Worm (Caenorhabditis elegans) whole organism, L2 larva: Measurements from ENCODE around the gene pgm-2.
A peak's percentile ranks its signal among the peaks of the same experiment; 100 is the strongest.
"Not testable (repeated sequence)": the region's sequence is repeated elsewhere in the genome, so short reads cannot be mapped to it uniquely, and the experiment has no call there.

Source experiments
- C34F6.9 ChIP-seq: fragments of 150-350 bp; optimal IDR thresholded peaks from 2 replicates; lab custom pipeline; 2014; ENCODE audit warnings: missing biosample characterization, missing genetic modification characterization
- F13H6.1 ChIP-seq: sonication (generic microtip); optimal IDR thresholded peaks from 2 replicates; lab custom pipeline; 2016; ENCODE audit warnings: missing genetic modification characterization, missing compliant biosample characterization
- ZK546.5 ChIP-seq: sonication (generic microtip); optimal IDR thresholded peaks from 2 replicates; lab custom pipeline; 2017; ENCODE audit warnings: missing biosample characterization, missing genetic modification characterization
- blmp-1 ChIP-seq: sonication (generic microtip); optimal IDR thresholded peaks from 2 replicates; lab custom pipeline; 2017; ENCODE audit warnings: missing genetic modification characterization, mild to moderate bottlenecking, missing compliant biosample characterization, antibody characterized with exemption, moderate library complexity; ENCODE audit not compliant: insufficient read depth
- ceh-16 ChIP-seq: fragments of 150-350 bp; optimal IDR thresholded peaks from 2 replicates; lab custom pipeline; 2014; ENCODE audit warnings: missing biosample characterization, missing genetic modification characterization
- crh-2 ChIP-seq: sonication (generic microtip); optimal IDR thresholded peaks from 2 replicates; lab custom pipeline; 2017; ENCODE audit warnings: missing biosample characterization, missing genetic modification characterization
- elt-1 ChIP-seq: fragments of 150-350 bp; optimal IDR thresholded peaks from 2 replicates; lab custom pipeline; 2014; ENCODE audit warnings: missing biosample characterization, missing genetic modification characterization
- fos-1 ChIP-seq: fragments of 150-350 bp; optimal IDR thresholded peaks from 2 replicates; lab custom pipeline; 2014; ENCODE audit warnings: missing biosample characterization, missing genetic modification characterization
- gmeb-1 ChIP-seq: fragments of 150-350 bp; optimal IDR thresholded peaks from 2 replicates; lab custom pipeline; 2014; ENCODE audit warnings: missing biosample characterization, missing genetic modification characterization
- lin-11 ChIP-seq: fragments of 150-350 bp; sonication (generic microtip); optimal IDR thresholded peaks from 2 replicates; lab custom pipeline; 2014; ENCODE audit warnings: missing biosample characterization, missing genetic modification characterization, inconsistent platforms, mixed read lengths
- lin-13 ChIP-seq: fragments of 150-350 bp; optimal IDR thresholded peaks from 2 replicates; lab custom pipeline; 2014; ENCODE audit warnings: missing biosample characterization, missing genetic modification reagents, missing genetic modification characterization
- lsy-2 ChIP-seq, 2 experiments: fragments of 150-350 bp in 1 of 2; sonication (generic microtip) in 1 of 2; optimal IDR thresholded peaks; 2 replicates each; lab custom pipeline; 2014 to 2017; ENCODE audit warnings: missing biosample characterization in 2 of 2, missing genetic modification characterization in 2 of 2
- mbf-1 ChIP-seq: sonication (generic microtip); optimal IDR thresholded peaks from 2 replicates; lab custom pipeline; 2017; ENCODE audit warnings: missing biosample characterization, missing genetic modification characterization
- nhr-10 ChIP-seq: sonication (generic microtip); optimal IDR thresholded peaks from 2 replicates; lab custom pipeline; 2017; ENCODE audit warnings: missing biosample characterization, missing genetic modification characterization
- nhr-129 ChIP-seq: fragments of 150-350 bp; optimal IDR thresholded peaks from 2 replicates; lab custom pipeline; 2014; ENCODE audit warnings: missing biosample characterization, missing genetic modification characterization
- nhr-21 ChIP-seq: fragments of 150-350 bp; optimal IDR thresholded peaks from 2 replicates; lab custom pipeline; 2014; ENCODE audit warnings: missing biosample characterization, missing genetic modification characterization
- nhr-23 ChIP-seq: fragments of 150-350 bp; optimal IDR thresholded peaks from 2 replicates; lab custom pipeline; 2014; ENCODE audit warnings: missing biosample characterization, missing genetic modification reagents, missing genetic modification characterization
- nhr-237 ChIP-seq: fragments of 150-350 bp; optimal IDR thresholded peaks from 2 replicates; lab custom pipeline; 2014; ENCODE audit warnings: missing biosample characterization, missing genetic modification characterization
- nhr-6 ChIP-seq: fragments of 150-350 bp; optimal IDR thresholded peaks from 2 replicates; lab custom pipeline; 2014; ENCODE audit warnings: missing biosample characterization, missing genetic modification characterization
- sem-4 ChIP-seq: fragments of 150-350 bp; optimal IDR thresholded peaks from 2 replicates; lab custom pipeline; 2014; ENCODE audit warnings: missing biosample characterization, missing genetic modification reagents, missing genetic modification characterization
- skn-1 ChIP-seq: sonication (generic microtip); optimal IDR thresholded peaks from 2 replicates; lab custom pipeline; 2017; ENCODE audit warnings: missing biosample characterization, missing genetic modification characterization
- sma-3 ChIP-seq: sonication (generic microtip); optimal IDR thresholded peaks from 2 replicates; lab custom pipeline; 2016; ENCODE audit warnings: missing genetic modification reagents, missing genetic modification characterization, missing compliant biosample characterization
- sma-9 ChIP-seq, 2 experiments: fragments of 150-350 bp in 1 of 2; sonication (generic microtip) in 1 of 2; optimal IDR thresholded peaks; 2 replicates each; lab custom pipeline; 2014 to 2016; ENCODE audit warnings: missing genetic modification characterization in 2 of 2, mild to moderate bottlenecking in 1 of 2, missing biosample characterization in 1 of 2, missing compliant biosample characterization in 1 of 2, missing genetic modification reagents in 1 of 2, moderate library complexity in 1 of 2
- snpc-4 ChIP-seq: fragments of 150-350 bp; optimal IDR thresholded peaks from 2 replicates; lab custom pipeline; 2014; ENCODE audit warnings: missing biosample characterization, missing genetic modification characterization
- unc-39 ChIP-seq: fragments of 150-350 bp; optimal IDR thresholded peaks from 2 replicates; lab custom pipeline; 2014; ENCODE audit warnings: missing biosample characterization, missing genetic modification characterization
- unc-55 ChIP-seq: fragments of 150-350 bp; sonication (generic microtip); optimal IDR thresholded peaks from 3 replicates; lab custom pipeline; 2014; ENCODE audit warnings: missing biosample characterization, missing genetic modification reagents, missing genetic modification characterization
- unc-62 ChIP-seq: fragments of 150-350 bp; optimal IDR thresholded peaks from 2 replicates; lab custom pipeline; 2014; ENCODE audit warnings: missing biosample characterization, missing genetic modification reagents, missing genetic modification characterization
- ztf-11 ChIP-seq: sonication (generic microtip); optimal IDR thresholded peaks from 2 replicates; lab custom pipeline; 2017; ENCODE audit warnings: missing biosample characterization, missing genetic modification characterization
- ztf-4 ChIP-seq: fragments of 150-350 bp; optimal IDR thresholded peaks from 2 replicates; lab custom pipeline; 2014; ENCODE audit warnings: missing biosample characterization, missing genetic modification characterization

Gene pgm-2

ce11 chrIII:13277881-13278500, 21.2 kb upstream of the pgm-2 start:
- TF ChIP-seq nhr-21 (tag; lab: Kevin White, UChicago) (no peak), unc-55 (GFP tag; lab: Kevin White, UChicago) (peak; percentile 25), C34F6.9 (tag; lab: Kevin White, UChicago) (peak; percentile 9)

ce11 chrIII:13285421-13285820, 13.8 kb upstream of the pgm-2 start, which contains the start of gene F56A8.8:
Gene F56A8.8, plus strand, starts transcription at chrIII:13285721.
- TF ChIP-seq lsy-2 (tag; optimal IDR thresholded peaks at IDR 0.05; lab: Kevin White, UChicago) (no peak), skn-1 (tag; lab: Kevin White, UChicago) (no peak), ztf-11 (no peak), ztf-4 (no peak), nhr-237 (tag; lab: Kevin White, UChicago) (no peak)

ce11 chrIII:13292971-13293514, 6.1 kb upstream of the pgm-2 start, which contains the start of gene set-25:
Gene set-25, minus strand, starts transcription at chrIII:13293090.
- TF ChIP-seq sma-3 (GFP tag; lab: Kevin White, UChicago) (peak; percentile 8), lsy-2 (tag; optimal IDR thresholded peaks at IDR 0.05; lab: Kevin White, UChicago) (peak in 1 of 2 experiments; percentile 37)

DNA sequence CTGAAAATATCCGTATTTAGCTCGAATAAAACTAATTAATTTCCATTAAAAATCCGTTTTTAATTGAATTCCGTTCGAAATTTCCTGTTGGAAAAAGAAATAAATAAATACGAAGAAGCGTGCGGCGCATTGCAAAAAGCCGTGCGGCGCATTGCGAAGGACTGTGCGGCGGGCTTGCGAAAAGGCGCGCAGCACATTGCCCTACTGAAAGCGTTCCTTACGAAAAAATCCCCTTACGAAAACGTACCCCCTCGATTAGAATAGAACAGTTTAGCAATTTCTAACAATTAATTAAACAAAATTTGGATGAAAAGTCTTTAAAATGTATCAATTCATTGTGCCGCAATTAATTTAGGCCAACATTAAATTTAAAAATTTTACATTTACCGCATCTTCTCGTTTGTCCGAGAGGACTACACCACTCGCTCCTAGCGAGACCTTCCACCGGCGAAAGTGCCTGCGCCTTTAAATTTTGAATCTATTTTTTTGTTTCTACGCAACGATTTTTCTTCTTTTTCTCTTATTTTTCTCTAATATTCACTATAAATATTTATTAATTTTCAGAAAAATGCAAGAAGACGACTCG, 2.8 kb upstream of the pgm-2 start, which contains the start of gene npp-18:
Gene npp-18 (plus strand): TSS at position 565 of the 586 bp plus-strand sequence.
- peak; percentile 45 for TF ChIP-seq blmp-1 (tag; lab: Kevin White, UChicago)
- peak; percentile 61 for TF ChIP-seq F13H6.1
- peak; percentile 63 for TF ChIP-seq sma-9 (GFP tag; optimal IDR thresholded peaks at IDR 0.05; lab: Kevin White, UChicago)
- TF ChIP-seq sma-9 (tag; optimal IDR thresholded peaks at IDR 0.05; lab: Kevin White, UChicago): not testable (repeated sequence)
- peak; percentile 60 for TF ChIP-seq crh-2
- TF ChIP-seq lin-13 (GFP tag; lab: Kevin White, UChicago): peak; percentile 74
- TF ChIP-seq sma-3 (GFP tag; lab: Kevin White, UChicago): peak; percentile 56
- TF ChIP-seq fos-1: peak; percentile 33
- TF ChIP-seq gmeb-1: peak; percentile 78
- peak; percentile 17 for TF ChIP-seq snpc-4 (tag; lab: Kevin White, UChicago)
- TF ChIP-seq lsy-2 (tag; optimal IDR thresholded peaks at IDR 0.05; lab: Kevin White, UChicago): peak in 1 of 2 experiments; percentile 77
- peak; percentile 38 for TF ChIP-seq sem-4 (tag; lab: Kevin White, UChicago)
- peak; percentile 58 for TF ChIP-seq unc-55 (GFP tag; lab: Kevin White, UChicago)
- peak; percentile 51 for TF ChIP-seq C34F6.9 (tag; lab: Kevin White, UChicago)
- TF ChIP-seq, all 48 proteins: peak for 13; not testable (repeated sequence) for 35

DNA sequence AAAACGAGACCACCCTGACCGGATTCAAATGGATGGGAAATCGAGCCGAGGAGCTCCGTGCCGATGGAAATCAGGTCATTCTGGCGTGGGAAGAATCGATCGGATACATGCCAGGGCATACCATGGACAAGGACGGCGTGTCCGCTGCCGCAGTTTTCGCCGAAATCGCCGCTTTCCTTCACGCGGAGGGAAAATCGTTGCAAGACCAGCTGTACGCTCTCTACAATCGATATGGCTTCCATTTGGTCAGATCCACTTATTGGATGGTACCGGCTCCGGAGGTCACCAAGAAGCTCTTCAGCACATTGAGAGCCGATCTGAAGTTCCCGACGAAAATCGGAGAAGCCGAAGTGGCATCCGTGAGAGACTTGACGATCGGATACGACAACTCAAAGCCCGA, 2.8 kb downstream of the pgm-2 start:
- TF ChIP-seq ceh-16 (tag; lab: Kevin White, UChicago): no peak
- no peak for TF ChIP-seq lin-13 (GFP tag; lab: Kevin White, UChicago)
- TF ChIP-seq skn-1 (tag; lab: Kevin White, UChicago): no peak
- TF ChIP-seq unc-39 (tag; lab: Kevin White, UChicago): no peak
- no peak for TF ChIP-seq unc-62 (GFP tag; lab: Kevin White, UChicago)
- no peak for TF ChIP-seq nhr-237 (tag; lab: Kevin White, UChicago)
- TF ChIP-seq blmp-1 (tag; lab: Kevin White, UChicago): no peak
- no peak for TF ChIP-seq ZK546.5 (tag; lab: Kevin White, UChicago)
- no peak for TF ChIP-seq gmeb-1
- TF ChIP-seq ztf-4: no peak
- no peak for TF ChIP-seq lin-11 (tag; lab: Kevin White, UChicago)
- TF ChIP-seq nhr-6 (tag; lab: Kevin White, UChicago): no peak
- TF ChIP-seq nhr-23: no peak
- no peak for TF ChIP-seq mbf-1 (tag; lab: Kevin White, UChicago)
- TF ChIP-seq crh-2: no peak
- no peak for TF ChIP-seq snpc-4 (tag; lab: Kevin White, UChicago)
- TF ChIP-seq lsy-2 (tag; optimal IDR thresholded peaks at IDR 0.05; lab: Kevin White, UChicago): no peak

- no peak for TF ChIP-seq elt-1 (tag; lab: Kevin White, UChicago)
- TF ChIP-seq nhr-6 (tag; lab: Kevin White, UChicago): no peak
- no peak for TF ChIP-seq nhr-10 (tag; lab: Kevin White, UChicago)
- TF ChIP-seq nhr-129 (tag; lab: Kevin White, UChicago): no peak
- TF ChIP-seq lin-13 (GFP tag; lab: Kevin White, UChicago): no peak
- TF ChIP-seq unc-62 (GFP tag; lab: Kevin White, UChicago): no peak
These were observed 3.4 kb downstream of the pgm-2 start for ce11 chrIII:13302578-13302977.
